Fruit fly (Drosophila melanogaster): Measurements from ENCODE around the gene CG12016.

dm6 chr3L:3349825-3350123 lies 30.4 kb downstream of the CG12016 start:
- TF ChIP-seq CG4318 (GFP tag; optimal IDR thresholded peaks at IDR 0.05) (no peak), acj6 (GFP tag; optimal IDR thresholded peaks at IDR 0.05) (no peak), Ets96B (tag; optimal IDR thresholded peaks at IDR 0.05) (no peak), CG6792 (GFP tag; optimal IDR thresholded peaks at IDR 0.05) (no peak), Sox15 (GFP tag; optimal IDR thresholded peaks at IDR 0.05) (no peak), CG16779 (tag; optimal IDR thresholded peaks at IDR 0.05) (no peak), CG8632 (GFP tag; optimal IDR thresholded peaks at IDR 0.05) (no peak), OdsH (GFP tag; optimal IDR thresholded peaks at IDR 0.05) (no peak), Blimp-1 (GFP tag; optimal IDR thresholded peaks at IDR 0.05) (no peak), CG3032 (tag; optimal IDR thresholded peaks at IDR 0.05) (no peak), pdm3 (GFP tag; optimal IDR thresholded peaks at IDR 0.05) (no peak)

All from whole organism, prepupa.